Fruit fly (Drosophila melanogaster): ENCODE results near the gene hng3.

The hng3 gene

DNA sequence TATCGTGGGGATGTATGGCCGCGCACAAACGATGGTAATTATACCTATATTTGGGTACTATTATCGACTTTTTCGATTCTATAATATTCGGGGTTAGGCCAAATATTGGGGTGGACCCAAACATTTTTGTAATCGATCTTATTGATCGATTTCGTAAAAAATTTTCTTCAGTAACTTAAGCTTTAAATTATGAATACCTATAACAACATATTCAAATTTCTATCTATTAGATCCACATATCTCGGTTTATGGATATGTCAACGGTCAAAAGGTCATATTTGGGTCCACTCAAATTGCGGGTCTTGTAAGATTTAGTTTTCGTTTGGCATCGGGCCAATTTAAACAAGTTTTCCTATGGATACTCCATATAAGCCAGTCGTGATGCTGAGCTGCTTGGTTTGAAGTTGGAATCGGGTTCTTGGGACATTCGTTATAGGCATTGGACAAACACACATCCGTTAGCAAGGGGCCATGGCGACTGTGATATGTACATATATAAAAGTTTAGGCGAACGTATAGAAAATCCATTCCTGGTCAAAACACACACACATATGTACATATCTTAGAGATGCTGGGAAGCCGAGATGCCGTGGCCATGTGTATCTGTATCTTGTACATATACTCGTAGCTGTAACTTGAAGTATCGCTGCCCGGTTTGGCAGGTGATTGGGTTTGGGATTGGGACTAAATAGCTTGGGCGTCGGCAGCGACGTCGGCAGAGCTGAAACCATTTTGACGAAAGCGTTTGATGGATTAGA lies 55.0 kb downstream of the hng3 start (continued):
- TF ChIP-seq ac (GFP tag; optimal IDR thresholded peaks at IDR 0.05) (no peak), CG12942 (GFP tag; optimal IDR thresholded peaks at IDR 0.05) (peak; percentile 37), CG6175 (GFP tag; IDR thresholded peaks at IDR 0.05) (no peak), pros (GFP tag; optimal IDR thresholded peaks at IDR 0.05) (no peak), Nf-YC (tag; optimal IDR thresholded peaks at IDR 0.05) (peak; percentile 48), CG10959 (GFP tag; IDR thresholded peaks at IDR 0.05) (no peak), CG12104 (GFP tag; optimal IDR thresholded peaks at IDR 0.05) (peak; percentile 26), crc (GFP tag; optimal IDR thresholded peaks at IDR 0.05) (peak; percentile 33), Pdp1 (GFP tag; optimal IDR thresholded peaks at IDR 0.05) (peak; percentile 5 to 59), CG8765 (GFP tag; IDR thresholded peaks at IDR 0.05) (no peak), CG4854 (GFP tag; optimal IDR thresholded peaks at IDR 0.05) (peak; percentile 7), Hey (tag; optimal IDR thresholded peaks at IDR 0.05) (no peak), CG10654 (GFP tag; optimal IDR thresholded peaks at IDR 0.05) (peak; percentile 24), inv (GFP tag; IDR thresholded peaks at IDR 0.05; ENCODE audit: partially characterized antibody) (no peak), CG12744 (GFP tag; optimal IDR thresholded peaks at IDR 0.05) (peak; percentile 9), nau (GFP tag; optimal IDR thresholded peaks at IDR 0.05) (peak; percentile 74), CG14050 (GFP tag; IDR thresholded peaks at IDR 0.05) (peak; percentile 44; the same call in 1 of the 3 replicates), lola (GFP tag; optimal IDR thresholded peaks at IDR 0.05) (peak in 1 of 3 experiments; percentile 44), btn (GFP tag; optimal IDR thresholded peaks at IDR 0.05) (no peak), CG7357 (GFP tag; IDR thresholded peaks at IDR 0.05) (no peak), CG15696 (tag; optimal IDR thresholded peaks at IDR 0.05) (no peak), insv (GFP tag; optimal IDR thresholded peaks at IDR 0.05) (no peak), jing (GFP tag; optimal IDR thresholded peaks at IDR 0.05) (peak; percentile 5), lov (optimal IDR thresholded peaks at IDR 0.05) (no peak), lov (GFP tag; IDR thresholded peaks at IDR 0.05) (no peak), Hr78 (GFP tag; optimal IDR thresholded peaks at IDR 0.05) (peak in 1 of 2 experiments; percentile 79), tna (GFP tag; IDR thresholded peaks at IDR 0.05; ENCODE audit: partially characterized antibody) (no peak), CG6254 (GFP tag; optimal IDR thresholded peaks at IDR 0.05) (peak; percentile 60), slp2 (GFP tag; optimal IDR thresholded peaks at IDR 0.05) (no peak), crol (GFP tag; IDR thresholded peaks at IDR 0.05) (no peak), CG10147 (GFP tag; optimal IDR thresholded peaks at IDR 0.05) (peak; percentile 83), phol (tag; optimal IDR thresholded peaks at IDR 0.05) (peak; percentile 66), ato (GFP tag; IDR thresholded peaks at IDR 0.05; ENCODE audit: partially characterized antibody) (no peak), dmrt99B (tag; optimal IDR thresholded peaks at IDR 0.05) (peak; percentile 67), lmd (GFP tag; IDR thresholded peaks at IDR 0.05) (peak; percentile 40; the same call in 1 of the 2 replicates), Asciz (GFP tag; optimal IDR thresholded peaks at IDR 0.05) (peak; percentile 59), jigr1 (GFP tag; IDR thresholded peaks at IDR 0.05) (no peak), CG8290 (GFP tag; optimal IDR thresholded peaks at IDR 0.05) (peak; percentile 87), CG8290 (tag; optimal IDR thresholded peaks at IDR 0.05) (no peak), CG14667 (GFP tag; IDR thresholded peaks at IDR 0.05) (peak; percentile 24; the same call in 1 of the 2 replicates), luna (GFP tag; optimal IDR thresholded peaks at IDR 0.05) (no peak), D (optimal IDR thresholded peaks at IDR 0.05) (no peak), D (GFP tag; optimal IDR thresholded peaks at IDR 0.05) (peak; percentile 28), lbe (GFP tag; optimal IDR thresholded peaks at IDR 0.05) (no peak), CG1024 (GFP tag; IDR thresholded peaks at IDR 0.05) (no peak), CG1792 (GFP tag; optimal IDR thresholded peaks at IDR 0.05) (no peak), CG13424 (tag; optimal IDR thresholded peaks at IDR 0.05) (peak; percentile 75), z (GFP tag; IDR thresholded peaks at IDR 0.05) (no peak), CG6791 (GFP tag; IDR thresholded peaks at IDR 0.05; ENCODE audit: partially characterized antibody) (0 out of 3 replicates have a peak, but pooled peaks have one; percentile 16)

Measured in whole organism, embryonic.